Worm (Caenorhabditis elegans): ENCODE data around the gene M163.8.

Gene M163.8

ce11 chrX:14477338-14477737 is 7.6 kb upstream of the M163.8 start (continued):
- peak; percentile 26; the same call in 1 of the 2 replicates for TF ChIP-seq tra-1 (GFP tag; IDR thresholded peaks at IDR 0.05)
- TF ChIP-seq nhr-102 (tag; optimal IDR thresholded peaks at IDR 0.05), result peak; percentile 14
- no peak for TF ChIP-seq php-3 (GFP tag; IDR thresholded peaks at IDR 0.05)
- no peak for TF ChIP-seq Y75B8A.6 (GFP tag; IDR thresholded peaks at IDR 0.05)
- no peak for TF ChIP-seq zip-2 (tag; optimal IDR thresholded peaks at IDR 0.05)
- TF ChIP-seq dmd-6 (GFP tag; IDR thresholded peaks at IDR 0.05), result peak; percentile 30

ce11 chrX:14478193-14478592 is 6.7 kb upstream of the M163.8 start:
- TF ChIP-seq nhr-6 (tag; optimal IDR thresholded peaks at IDR 0.05), result no peak
- no peak for TF ChIP-seq ceh-32 (tag; optimal IDR thresholded peaks at IDR 0.05; ENCODE audit: poor library complexity)
- no peak for TF ChIP-seq hlh-30 (tag; optimal IDR thresholded peaks at IDR 0.05; ENCODE audit: insufficient read depth)
- peak; percentile 87 for TF ChIP-seq snpc-4 (tag; optimal IDR thresholded peaks at IDR 0.05)
- TF ChIP-seq hmg-1.1 (GFP tag; IDR thresholded peaks at IDR 0.05), result peak; percentile 48
- TF ChIP-seq dve-1 (tag; optimal IDR thresholded peaks at IDR 0.05; ENCODE audit: insufficient read depth), result peak; percentile 51
- no peak for TF ChIP-seq nhr-237 (tag; optimal IDR thresholded peaks at IDR 0.05)
- TF ChIP-seq ceh-20 (GFP tag; IDR thresholded peaks at IDR 0.05), result no peak
- TF ChIP-seq duxl-1 (tag; optimal IDR thresholded peaks at IDR 0.05; ENCODE audit: poor library complexity), result peak; percentile 17
- TF ChIP-seq mes-2 (tag; optimal IDR thresholded peaks at IDR 0.05; ENCODE audit: poor library complexity, severe bottlenecking), result peak; percentile 54
- peak in 1 of 2 experiments; percentile 73 for TF ChIP-seq lsy-2 (tag; optimal IDR thresholded peaks at IDR 0.05)
- peak; percentile 65 for TF ChIP-seq F37D6.2 (tag; optimal IDR thresholded peaks at IDR 0.05)

ce11 chrX:14478743-14479428 is 6.0 kb upstream of the M163.8 start, which contains the start of gene M163.11:
M163.11 (plus strand) TSS chrX:14479378.
- TF ChIP-seq ceh-20 (GFP tag; IDR thresholded peaks at IDR 0.05) (peak; percentile 54; the same call in 1 of the 2 replicates), zip-2 (tag; optimal IDR thresholded peaks at IDR 0.05) (peak; percentile 61), skn-1 (tag; optimal IDR thresholded peaks at IDR 0.05) (no peak), nhr-6 (tag; optimal IDR thresholded peaks at IDR 0.05) (no peak), mep-1 (tag; optimal IDR thresholded peaks at IDR 0.05) (peak; percentile 38), F44E2.7 (GFP tag; IDR thresholded peaks at IDR 0.05) (0 out of 2 replicates have a peak, but pooled peaks have one; percentile 62), mxl-3 (GFP tag; optimal IDR thresholded peaks at IDR 0.05) (peak; percentile 24), nhr-48 (tag; optimal IDR thresholded peaks at IDR 0.05) (peak; percentile 1), Y105C5A.15 (GFP tag; IDR thresholded peaks at IDR 0.05) (peak; percentile 83), nhr-41 (GFP tag; IDR thresholded peaks at IDR 0.05) (peak; percentile 73; the same call in 1 of the 2 replicates), D1046.2 (GFP tag; IDR thresholded peaks at IDR 0.05) (peak; percentile 85; the same call in 1 of the 2 replicates), daf-8 (GFP tag; IDR thresholded peaks at IDR 0.05) (no peak), lin-38 (GFP tag; IDR thresholded peaks at IDR 0.05) (no peak; the same call in 1 of the 2 replicates), ZK337.2 (GFP tag; IDR thresholded peaks at IDR 0.05) (peak; percentile 75; the same call in 1 of the 2 replicates), ama-1 (optimal IDR thresholded peaks at IDR 0.05) (no peak), nhr-10 (tag; optimal IDR thresholded peaks at IDR 0.05) (peak; percentile 19), daf-16 (GFP tag; optimal IDR thresholded peaks at IDR 0.05) (peak in 1 of 2 experiments; percentile 72), daf-16 (tag; optimal IDR thresholded peaks at IDR 0.05) (peak; percentile 54), nhr-25 (tag; optimal IDR thresholded peaks at IDR 0.05; ENCODE audit: borderline replicate concordance, insufficient read depth) (peak; percentile 30), R02D3.7 (tag; optimal IDR thresholded peaks at IDR 0.05) (no peak), ztf-7 (tag; optimal IDR thresholded peaks at IDR 0.05) (peak; percentile 2), duxl-1 (tag; optimal IDR thresholded peaks at IDR 0.05; ENCODE audit: poor library complexity) (peak; percentile 64), hlh-11 (tag; optimal IDR thresholded peaks at IDR 0.05) (peak; percentile 25), vab-7 (GFP tag; IDR thresholded peaks at IDR 0.05) (peak; percentile 78), dmd-6 (GFP tag; IDR thresholded peaks at IDR 0.05) (peak; percentile 59), saeg-2 (GFP tag; IDR thresholded peaks at IDR 0.05) (0 out of 2 replicates have a peak, but pooled peaks have one; percentile 62), nhr-111 (GFP tag; optimal IDR thresholded peaks at IDR 0.05) (no peak), ceh-62 (tag; optimal IDR thresholded peaks at IDR 0.05) (no peak), Y48G9A.11 (GFP tag; IDR thresholded peaks at IDR 0.05) (peak; percentile 55), madf-5 (GFP tag; IDR thresholded peaks at IDR 0.05) (peak; percentile 36 to 72; a peak in 2 of 4 replicates), F10B5.3 (tag; optimal IDR thresholded peaks at IDR 0.05) (no peak), mxl-2 (GFP tag; conservative IDR thresholded peaks at IDR 0.05) (peak; percentile 72; the same call in 1 of the 2 replicates)

Data from whole organism, L4 larva.